Fruit fly (Drosophila melanogaster): ENCODE data around the gene Ugt36A1.

DNA sequence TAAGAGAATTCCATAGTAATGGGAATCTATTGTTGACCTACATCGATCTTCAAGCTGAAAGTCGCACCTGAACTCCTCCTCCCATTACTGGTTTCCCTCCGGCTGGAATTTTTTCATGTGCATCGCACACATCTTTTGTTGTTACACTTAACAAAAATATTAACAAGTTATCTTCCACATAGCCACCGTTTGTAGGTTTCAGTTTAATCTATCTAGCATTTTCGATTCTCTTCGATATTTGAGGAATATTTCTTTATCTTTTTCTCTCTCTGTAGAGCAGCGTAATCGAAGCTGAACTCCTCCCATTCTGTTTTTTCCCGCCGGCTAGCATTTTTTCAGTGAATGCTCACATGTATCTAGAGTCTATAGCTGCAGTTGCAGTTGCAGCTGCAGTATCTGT lies 5.9 kb downstream of the Ugt36A1 start:
- TF ChIP-seq fd96Ca (GFP tag; IDR thresholded peaks at IDR 0.05): peak; percentile 36; the same call in 1 of the 3 replicates
- TF ChIP-seq CG17806 (tag; optimal IDR thresholded peaks at IDR 0.05): peak; percentile 21
- TF ChIP-seq CG32121 (GFP tag; IDR thresholded peaks at IDR 0.05): 0 out of 2 replicates have a peak, but pooled peaks have one; percentile 41
- TF ChIP-seq Pif1A (GFP tag; optimal IDR thresholded peaks at IDR 0.05): no peak
- 0 out of 2 replicates have a peak, but pooled peaks have one; percentile 10 for TF ChIP-seq rn (GFP tag; IDR thresholded peaks at IDR 0.05)
- peak; percentile 44; the same call in 1 of the 2 replicates for TF ChIP-seq CG12605 (GFP tag; IDR thresholded peaks at IDR 0.05)
